Worm (Caenorhabditis elegans): ENCODE data around the gene rsp-5.

rsp-5 gene

DNA sequence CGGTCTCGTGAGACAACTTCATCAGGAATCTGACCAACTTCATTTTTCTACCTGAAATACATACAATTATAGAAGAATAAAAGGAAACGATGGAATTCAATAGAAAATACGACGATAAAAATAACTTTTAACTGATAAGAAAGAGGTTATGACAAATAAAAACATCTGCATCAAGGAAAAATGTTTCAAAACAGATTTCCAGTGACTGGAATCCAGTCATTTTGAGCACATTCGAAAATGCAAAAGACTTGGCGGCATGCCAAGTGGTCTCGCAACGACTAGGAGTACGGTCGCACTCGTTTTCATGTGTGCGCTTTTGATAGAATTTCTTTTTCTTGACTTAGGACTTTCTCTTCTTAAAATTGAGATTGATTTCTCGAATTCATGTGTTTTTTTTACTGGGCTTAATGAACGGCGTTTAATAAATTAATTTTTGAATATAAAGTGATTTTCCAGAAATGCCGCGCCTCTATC is at the start of gene rsp-5, which contains the start of gene snr-3:
Gene rsp-5 (plus strand): TSS at position 455 of the 474 bp plus-strand sequence.
Gene snr-3 (minus strand): TSS at position 51 of the 474 bp plus-strand sequence.
- TF ChIP-seq aly-2 (tag; optimal IDR thresholded peaks at IDR 0.05) (no peak), dsc-1 (tag; optimal IDR thresholded peaks at IDR 0.05) (peak; percentile 60), nhr-85 (tag) (peak; percentile 84), nhr-47 (tag; optimal IDR thresholded peaks at IDR 0.05) (peak; percentile 71), xbp-1 (tag; optimal IDR thresholded peaks at IDR 0.05) (peak; percentile 55), C04F5.9 (tag; optimal IDR thresholded peaks at IDR 0.05) (no peak), ztf-11 (tag; optimal IDR thresholded peaks at IDR 0.05) (peak in 1 of 2 experiments; percentile 32), pax-3 (tag; optimal IDR thresholded peaks at IDR 0.05) (no peak), zip-4 (GFP tag; optimal IDR thresholded peaks at IDR 0.05) (no peak), mef-2 (tag; optimal IDR thresholded peaks at IDR 0.05) (peak; percentile 7), lir-3 (tag; optimal IDR thresholded peaks at IDR 0.05; ENCODE audit: poor library complexity) (no peak), fkh-4 (tag; optimal IDR thresholded peaks at IDR 0.05; ENCODE audit: borderline replicate concordance) (no peak), fos-1 (tag; optimal IDR thresholded peaks at IDR 0.05) (no peak), sup-37 (GFP tag; optimal IDR thresholded peaks at IDR 0.05) (no peak), unc-62 (GFP tag; optimal IDR thresholded peaks at IDR 0.05) (no peak), efl-3 (GFP tag; optimal IDR thresholded peaks at IDR 0.05) (no peak), nhr-90 (tag; optimal IDR thresholded peaks at IDR 0.05; ENCODE audit: poor library complexity) (peak; percentile 51), mep-1 (tag; optimal IDR thresholded peaks at IDR 0.05) (peak; percentile 61), ceh-88 (GFP tag; IDR thresholded peaks at IDR 0.05) (no peak), ceh-90 (tag; optimal IDR thresholded peaks at IDR 0.05) (no peak), alr-1 (tag; optimal IDR thresholded peaks at IDR 0.05; ENCODE audit: borderline replicate concordance) (no peak), ces-1 (GFP tag; optimal IDR thresholded peaks at IDR 0.05) (no peak), hlh-4 (tag; optimal IDR thresholded peaks at IDR 0.05) (no peak), ets-5 (GFP tag; IDR thresholded peaks at IDR 0.05) (no peak), pag-3 (tag; optimal IDR thresholded peaks at IDR 0.05; ENCODE audit: borderline replicate concordance, insufficient read depth) (no peak), dpl-1 (GFP tag; optimal IDR thresholded peaks at IDR 0.05) (peak; percentile 71 to 86 (median 80)), Y116A8C.19 (tag; optimal IDR thresholded peaks at IDR 0.05; ENCODE audit: borderline replicate concordance) (no peak), elt-3 (tag; optimal IDR thresholded peaks at IDR 0.05) (peak in 2 of 6 experiments; percentile 43 to 61), jun-1 (tag; optimal IDR thresholded peaks at IDR 0.05) (peak; percentile 33), vab-15 (tag; optimal IDR thresholded peaks at IDR 0.05) (no peak), elt-2 (tag; optimal IDR thresholded peaks at IDR 0.05) (peak; percentile 32), fkh-8 (tag; optimal IDR thresholded peaks at IDR 0.05) (peak; percentile 46), nhr-84 (tag; optimal IDR thresholded peaks at IDR 0.05) (no peak), ceh-8 (GFP tag; optimal IDR thresholded peaks at IDR 0.05) (no peak), grh-1 (GFP tag; IDR thresholded peaks at IDR 0.05) (peak; percentile 43; the same call in 1 of the 2 replicates), unc-98 (GFP tag; IDR thresholded peaks at IDR 0.05) (no peak), nhr-12 (tag; optimal IDR thresholded peaks at IDR 0.05) (no peak), lin-15B (tag; optimal IDR thresholded peaks at IDR 0.05) (peak; percentile 70), tlp-1 (tag; optimal IDR thresholded peaks at IDR 0.05) (no peak), zag-1 (tag; optimal IDR thresholded peaks at IDR 0.05) (no peak), fkh-10 (GFP tag; optimal IDR thresholded peaks at IDR 0.05) (peak; percentile 19), mdl-1 (tag; optimal IDR thresholded peaks at IDR 0.05) (peak in 1 of 2 experiments; percentile 41), ceh-63 (GFP tag; optimal IDR thresholded peaks at IDR 0.05) (no peak), unc-30 (tag; optimal IDR thresholded peaks at IDR 0.05) (no peak), isw-1 (GFP tag; IDR thresholded peaks at IDR 0.05) (peak; percentile 51), lin-14 (GFP tag; optimal IDR thresholded peaks at IDR 0.05) (peak; percentile 65), lin-13 (GFP tag; optimal IDR thresholded peaks at IDR 0.05) (peak; percentile 67), lsy-2 (tag; optimal IDR thresholded peaks at IDR 0.05) (peak; percentile 98 to 99), mab-9 (GFP tag; IDR thresholded peaks at IDR 0.05) (no peak), C16A3.4 (tag; optimal IDR thresholded peaks at IDR 0.05) (peak; percentile 76), egl-13 (tag; optimal IDR thresholded peaks at IDR 0.05) (no peak), sptf-1 (tag; optimal IDR thresholded peaks at IDR 0.05) (no peak)
